Worm (Caenorhabditis elegans): ENCODE measurements around the gene F14H12.2.

ce11 chrX:4397460-4397859 is 47.2 kb downstream of the F14H12.2 start:
- TF ChIP-seq ceh-39 (tag; optimal IDR thresholded peaks at IDR 0.05) = no peak
- TF ChIP-seq unc-62 (GFP tag; optimal IDR thresholded peaks at IDR 0.05) = no peak
- TF ChIP-seq mep-1 (tag; optimal IDR thresholded peaks at IDR 0.05) = no peak
- TF ChIP-seq tbx-8 (GFP tag; optimal IDR thresholded peaks at IDR 0.05) = no peak
- no peak for TF ChIP-seq mab-5 (tag; optimal IDR thresholded peaks at IDR 0.05)
- TF ChIP-seq zip-8 (tag; optimal IDR thresholded peaks at IDR 0.05) = no peak
- TF ChIP-seq snpc-4 (tag; optimal IDR thresholded peaks at IDR 0.05) = no peak
- TF ChIP-seq lsy-2 (tag; optimal IDR thresholded peaks at IDR 0.05) = no peak
- no peak for TF ChIP-seq ceh-83 (GFP tag; optimal IDR thresholded peaks at IDR 0.05)
- no peak for TF ChIP-seq blmp-1 (tag; optimal IDR thresholded peaks at IDR 0.05)
- no peak for TF ChIP-seq nhr-12 (tag; optimal IDR thresholded peaks at IDR 0.05)
- TF ChIP-seq cnd-1 (tag; optimal IDR thresholded peaks at IDR 0.05) = no peak
- TF ChIP-seq nhr-76 (tag; optimal IDR thresholded peaks at IDR 0.05) = no peak
- TF ChIP-seq flh-1 (GFP tag; optimal IDR thresholded peaks at IDR 0.05) = no peak

Data from whole organism, mixed stage, embryonic.